Fruit fly (Drosophila melanogaster): Measurements from ENCODE around the gene Parp1.

The Parp1 gene

DNA sequence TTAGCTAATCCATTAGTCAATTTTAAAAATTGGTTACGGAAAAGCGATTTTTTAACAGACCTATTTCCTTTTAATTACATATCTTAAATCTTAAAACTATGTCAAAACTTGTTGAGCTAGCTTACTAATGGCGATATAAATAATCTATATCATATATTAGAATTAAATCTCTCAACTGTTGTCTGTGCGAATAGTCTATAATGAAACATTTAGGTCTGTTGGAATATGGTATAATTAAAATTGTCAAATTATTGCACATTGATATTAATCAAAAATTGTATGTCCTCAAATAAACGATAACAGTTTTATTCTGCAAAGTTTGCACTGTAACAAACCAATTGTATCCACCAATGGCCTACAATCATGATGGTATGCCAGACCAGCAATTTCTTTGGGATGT lies 36.0 kb upstream of the Parp1 start, which contains the start of gene Alg-2 (continued):
- TF ChIP-seq slp2 (GFP tag; optimal IDR thresholded peaks at IDR 0.05): no peak
- no peak for TF ChIP-seq Jarid2 (GFP tag; optimal IDR thresholded peaks at IDR 0.05)
- peak; percentile 99 for TF ChIP-seq CG30020 (tag; optimal IDR thresholded peaks at IDR 0.05)
- peak; percentile 97 for TF ChIP-seq CG17802 (tag; optimal IDR thresholded peaks at IDR 0.05)
- TF ChIP-seq trem (tag; optimal IDR thresholded peaks at IDR 0.05): no peak
- TF ChIP-seq Blimp-1 (GFP tag; optimal IDR thresholded peaks at IDR 0.05): no peak
- TF ChIP-seq Optix (GFP tag; IDR thresholded peaks at IDR 0.05): no peak
- peak; percentile 80; the same call in 2 of the 3 replicates for TF ChIP-seq row (GFP tag; IDR thresholded peaks at IDR 0.05)
- TF ChIP-seq gro (GFP tag; optimal IDR thresholded peaks at IDR 0.05): no peak
- no peak for TF ChIP-seq h (optimal IDR thresholded peaks at IDR 0.05)
- TF ChIP-seq CG7271 (tag; optimal IDR thresholded peaks at IDR 0.05): peak; percentile 18
- no peak for TF ChIP-seq sens (GFP tag)
- no peak for TF ChIP-seq CG6654 (GFP tag; optimal IDR thresholded peaks at IDR 0.05)
- no peak for TF ChIP-seq ttk (GFP tag; IDR thresholded peaks at IDR 0.05)
- TF ChIP-seq nmo (GFP tag; optimal IDR thresholded peaks at IDR 0.05): peak; percentile 66
- no peak for TF ChIP-seq CG7928 (GFP tag; optimal IDR thresholded peaks at IDR 0.05)
- no peak for TF ChIP-seq Sry-δ (GFP tag; optimal IDR thresholded peaks at IDR 0.05)
- no peak for TF ChIP-seq CG6813 (GFP tag; optimal IDR thresholded peaks at IDR 0.05)
- no peak for TF ChIP-seq Hr39 (optimal IDR thresholded peaks at IDR 0.05)
- TF ChIP-seq CG11723 (GFP tag; optimal IDR thresholded peaks at IDR 0.05): peak; percentile 81
- TF ChIP-seq CG10462 (GFP tag; optimal IDR thresholded peaks at IDR 0.05): no peak
- TF ChIP-seq CG11247 (GFP tag; IDR thresholded peaks at IDR 0.05): no peak
- peak; percentile 20 for TF ChIP-seq CoRest (tag; optimal IDR thresholded peaks at IDR 0.05)
- TF ChIP-seq CG12219 (GFP tag; optimal IDR thresholded peaks at IDR 0.05): no peak
- no peak for TF ChIP-seq CG4854 (GFP tag; optimal IDR thresholded peaks at IDR 0.05)
- no peak for TF ChIP-seq CG14710 (tag; optimal IDR thresholded peaks at IDR 0.05)
- TF ChIP-seq lab (GFP tag; optimal IDR thresholded peaks at IDR 0.05): no peak
- peak; percentile 64 for TF ChIP-seq CG8290 (GFP tag; optimal IDR thresholded peaks at IDR 0.05)
- peak in 1 of 2 experiments; percentile 36 for TF ChIP-seq CG8290 (tag; optimal IDR thresholded peaks at IDR 0.05)
- TF ChIP-seq pros (GFP tag; optimal IDR thresholded peaks at IDR 0.05): no peak
- TF ChIP-seq pfk (GFP tag; optimal IDR thresholded peaks at IDR 0.05): peak; percentile 39
- TF ChIP-seq Adf1 (GFP tag; IDR thresholded peaks at IDR 0.05): no peak
- TF ChIP-seq CG6854 (GFP tag; optimal IDR thresholded peaks at IDR 0.05): no peak
- no peak for TF ChIP-seq Nf-YC (tag; optimal IDR thresholded peaks at IDR 0.05)
- TF ChIP-seq BEAF-32 (GFP tag; optimal IDR thresholded peaks at IDR 0.05): peak; percentile 28
- no peak for TF ChIP-seq CG14667 (GFP tag; IDR thresholded peaks at IDR 0.05)
- TF ChIP-seq CG18764 (GFP tag; optimal IDR thresholded peaks at IDR 0.05): no peak
- TF ChIP-seq CG4730 (GFP tag; IDR thresholded peaks at IDR 0.05): no peak
- TF ChIP-seq Abd-B (GFP tag; optimal IDR thresholded peaks at IDR 0.05): peak; percentile 77
- no peak for TF ChIP-seq CG14441 (GFP tag; IDR thresholded peaks at IDR 0.05)
- no peak for TF ChIP-seq CG18619 (GFP tag; optimal IDR thresholded peaks at IDR 0.05)
- no peak for TF ChIP-seq Hr3 (GFP tag; optimal IDR thresholded peaks at IDR 0.05)
- no peak for TF ChIP-seq Elba2 (GFP tag; optimal IDR thresholded peaks at IDR 0.05)
- no peak for TF ChIP-seq Mes4 (GFP tag; optimal IDR thresholded peaks at IDR 0.05)
- TF ChIP-seq CG3847 (GFP tag; IDR thresholded peaks at IDR 0.05): no peak
- TF ChIP-seq zen (tag; optimal IDR thresholded peaks at IDR 0.05): no peak
- TF ChIP-seq PHDP (tag; optimal IDR thresholded peaks at IDR 0.05): no peak
- no peak for TF ChIP-seq lola (GFP tag; optimal IDR thresholded peaks at IDR 0.05)
- TF ChIP-seq CG10959 (GFP tag; IDR thresholded peaks at IDR 0.05): no peak
- peak; percentile 19 for TF ChIP-seq pzg (GFP tag; optimal IDR thresholded peaks at IDR 0.05)
- TF ChIP-seq gem (tag; optimal IDR thresholded peaks at IDR 0.05): peak; percentile 14
- peak; percentile 30 for TF ChIP-seq CG12659 (GFP tag; optimal IDR thresholded peaks at IDR 0.05)
